Fruit fly (Drosophila melanogaster) whole organism, embryonic: ENCODE results near the gene CG13623.

ENCODE experiments used
- ATbp ChIP-seq: fragments of 200-800 bp; sonication (Bioruptor generic); optimal IDR thresholded peaks from 2 replicates; lab custom pipeline; 2017; ENCODE audit warnings: missing biosample characterization, mild to moderate bottlenecking, missing genetic modification characterization, missing genetic modification reagents
- Adf1 ChIP-seq: fragments of 200-800 bp; sonication (Bioruptor generic); IDR thresholded peaks from 2 replicates; pipeline ENCODE4 v1.3.6; 2022; ENCODE audit warnings: missing biosample characterization, missing genetic modification characterization
- Atf3 ChIP-seq: fragments of 200-800 bp; sonication (Bioruptor generic); optimal IDR thresholded peaks from 3 replicates; lab custom pipeline; 2016; ENCODE audit warnings: missing biosample characterization, missing genetic modification characterization
- Bdp1 ChIP-seq: fragments of 200-800 bp; sonication (Bioruptor generic); optimal IDR thresholded peaks from 3 replicates; lab custom pipeline; 2016; ENCODE audit warnings: missing biosample characterization, missing genetic modification characterization
- CG10274 ChIP-seq: fragments of 200-800 bp; sonication (Bioruptor generic); optimal IDR thresholded peaks from 3 replicates; lab custom pipeline; 2017; ENCODE audit warnings: missing biosample characterization, mild to moderate bottlenecking, missing genetic modification characterization
- CG13287 ChIP-seq: fragments of 200-800 bp; sonication (Bioruptor generic); IDR thresholded peaks from 2 replicates; pipeline ENCODE4 v1.3.6; 2022; ENCODE audit warnings: missing biosample characterization, missing genetic modification characterization; ENCODE audit not compliant: partially characterized antibody
- CG14014 ChIP-seq: fragments of 200-800 bp; sonication (Bioruptor generic); IDR thresholded peaks from 2 replicates; pipeline ENCODE4 v1.3.6; 2022; ENCODE audit warnings: missing biosample characterization, missing genetic modification characterization
- CG15269 ChIP-seq: fragments of 200-800 bp; sonication (Bioruptor generic); optimal IDR thresholded peaks from 2 replicates; lab custom pipeline; 2018; ENCODE audit warnings: missing biosample characterization, mild to moderate bottlenecking, missing genetic modification characterization, moderate library complexity
- CG17385 ChIP-seq: fragments of 200-800 bp; sonication (Bioruptor generic); optimal IDR thresholded peaks from 3 replicates; lab custom pipeline; 2018; ENCODE audit warnings: missing biosample characterization, mild to moderate bottlenecking, missing genetic modification characterization
- CG1792 ChIP-seq: fragments of 200-800 bp; sonication (Bioruptor generic); optimal IDR thresholded peaks from 2 replicates; lab custom pipeline; 2016; ENCODE audit warnings: missing biosample characterization, missing genetic modification characterization
- CG18262 ChIP-seq: fragments of 200-800 bp; optimal IDR thresholded peaks from 3 replicates; lab custom pipeline; 2019; ENCODE audit warnings: missing biosample characterization, mild to moderate bottlenecking, missing genetic modification characterization, moderate library complexity
- CG18599 ChIP-seq: fragments of 200-800 bp; sonication (Bioruptor generic); optimal IDR thresholded peaks from 3 replicates; lab custom pipeline; 2017; ENCODE audit warnings: missing biosample characterization, missing genetic modification characterization, mild to moderate bottlenecking, moderate library complexity, missing genetic modification reagents
- CG32772 ChIP-seq: fragments of 200-800 bp; sonication (Bioruptor generic); IDR thresholded peaks from 2 replicates; pipeline ENCODE4 v1.3.6; 2022; ENCODE audit warnings: missing biosample characterization, missing genetic modification characterization
- CG3281 ChIP-seq: fragments of 200-800 bp; sonication (Bioruptor generic); optimal IDR thresholded peaks from 3 replicates; lab custom pipeline; 2017; ENCODE audit warnings: missing biosample characterization, mild to moderate bottlenecking, missing genetic modification characterization
- CG33557 ChIP-seq: fragments of 200-800 bp; sonication (Bioruptor generic); optimal IDR thresholded peaks from 2 replicates; lab custom pipeline; 2019; ENCODE audit warnings: missing biosample characterization, mild to moderate bottlenecking, missing genetic modification characterization, moderate library complexity
- CG34422 ChIP-seq: fragments of 200-800 bp; sonication (Bioruptor generic); IDR thresholded peaks from 3 replicates; pipeline ENCODE4 v1.3.6; 2022; ENCODE audit warnings: missing biosample characterization, missing genetic modification characterization
- CG3726 ChIP-seq: fragments of 200-800 bp; sonication (Bioruptor generic); IDR thresholded peaks from 3 replicates; pipeline ENCODE4, ENCODE4 v1.3.6; 2022; ENCODE audit warnings: missing biosample characterization, missing genetic modification characterization
- CG42726 ChIP-seq: fragments of 200-800 bp; sonication (Bioruptor generic); IDR thresholded peaks from 2 replicates; pipeline ENCODE4 v1.3.6; 2022; ENCODE audit warnings: missing biosample characterization, missing genetic modification characterization; ENCODE audit not compliant: partially characterized antibody
- CG4820 ChIP-seq: fragments of 200-800 bp; sonication (Bioruptor generic); optimal IDR thresholded peaks from 3 replicates; lab custom pipeline; 2016; ENCODE audit warnings: missing biosample characterization, missing genetic modification characterization
- CG7357 ChIP-seq: fragments of 200-800 bp; sonication (Bioruptor generic); IDR thresholded peaks from 3 replicates; pipeline ENCODE4 v1.3.6; 2022; ENCODE audit warnings: missing biosample characterization, missing genetic modification characterization
- CG7786 ChIP-seq: fragments of 200-800 bp; sonication (Bioruptor generic); optimal IDR thresholded peaks from 2 replicates; lab custom pipeline; 2016; ENCODE audit warnings: missing biosample characterization, missing genetic modification characterization
- CG9215 ChIP-seq: fragments of 200-800 bp; sonication (Bioruptor generic); IDR thresholded peaks from 2 replicates; pipeline ENCODE4 v1.3.6; 2022; ENCODE audit warnings: missing biosample characterization, missing genetic modification characterization
- CG9797 ChIP-seq: fragments of 200-800 bp; sonication (Bioruptor generic); optimal IDR thresholded peaks from 3 replicates; lab custom pipeline; 2018; ENCODE audit warnings: missing biosample characterization, mild to moderate bottlenecking, missing genetic modification characterization
- CoRest ChIP-seq: fragments of 200-800 bp; sonication (Bioruptor generic); optimal IDR thresholded peaks from 3 replicates; lab custom pipeline; 2018; ENCODE audit warnings: missing biosample characterization, mild to moderate bottlenecking, missing genetic modification characterization, moderate library complexity
- Dad ChIP-seq: fragments of 200-800 bp; sonication (Bioruptor generic); optimal IDR thresholded peaks from 3 replicates; lab custom pipeline; 2016; ENCODE audit warnings: missing biosample characterization, missing genetic modification characterization
- Dfd ChIP-seq, 2 experiments: fragments of >200 bp; optimal IDR thresholded peaks; 2 replicates each; lab custom pipeline; 2017; ENCODE audit warnings: missing biosample characterization in 2 of 2, missing genetic modification characterization in 2 of 2
- ERR ChIP-seq: fragments of 200-800 bp; sonication (Bioruptor generic); optimal IDR thresholded peaks from 2 replicates; lab custom pipeline; 2016; ENCODE audit warnings: missing biosample characterization, missing genetic modification characterization
- Fer3 ChIP-seq: fragments of 200-800 bp; sonication (Bioruptor generic); optimal IDR thresholded peaks from 2 replicates; lab custom pipeline; 2018; ENCODE audit warnings: missing biosample characterization, mild to moderate bottlenecking, missing genetic modification characterization, moderate library complexity
- Gsc ChIP-seq: fragments of 200-800 bp; sonication (Bioruptor generic); IDR thresholded peaks from 2 replicates; pipeline ENCODE4 v1.3.6; 2022; ENCODE audit warnings: missing biosample characterization, missing genetic modification characterization
- Hmr ChIP-seq: fragments of 200-800 bp; sonication (Bioruptor generic); optimal IDR thresholded peaks from 3 replicates; lab custom pipeline; 2017; ENCODE audit warnings: mild to moderate bottlenecking, missing biosample characterization, missing genetic modification reagents, missing genetic modification characterization
- Mrtf ChIP-seq: fragments of 200-800 bp; sonication (Bioruptor generic); IDR thresholded peaks from 3 replicates; pipeline ENCODE4 v1.3.6; 2022; ENCODE audit warnings: missing biosample characterization, missing genetic modification characterization
- NC2β ChIP-seq: fragments of 200-800 bp; sonication (Bioruptor generic); optimal IDR thresholded peaks from 2 replicates; lab custom pipeline; 2016; ENCODE audit warnings: missing biosample characterization, missing genetic modification characterization
- ara ChIP-seq: fragments of 200-800 bp; sonication (Bioruptor generic); IDR thresholded peaks from 2 replicates; pipeline ENCODE4 v1.3.6; 2022; ENCODE audit warnings: missing biosample characterization, missing genetic modification characterization
- br ChIP-seq: fragments of >200 bp; optimal IDR thresholded peaks from 2 replicates; lab custom pipeline; 2017
- bsh ChIP-seq, 2 experiments: fragments of 200-800 bp; sonication (Bioruptor generic); optimal IDR thresholded peaks; 2 replicates each; lab custom pipeline; 2017 to 2018; ENCODE audit warnings: mild to moderate bottlenecking in 2 of 2, missing biosample characterization in 2 of 2, missing genetic modification characterization in 2 of 2, moderate library complexity in 1 of 2
- cad ChIP-seq: fragments of >200 bp; optimal IDR thresholded peaks from 2 replicates; lab custom pipeline; 2017; ENCODE audit warnings: missing biosample characterization, missing genetic modification characterization
- chm ChIP-seq: fragments of 200-800 bp; sonication (Bioruptor generic); IDR thresholded peaks from 2 replicates; pipeline ENCODE4 v1.3.6; 2022; ENCODE audit warnings: missing biosample characterization, missing genetic modification characterization
- cwo ChIP-seq: fragments of 200-800 bp; sonication (Bioruptor generic); optimal IDR thresholded peaks from 3 replicates; lab custom pipeline; 2017; ENCODE audit warnings: missing biosample characterization, missing genetic modification characterization, mild to moderate bottlenecking, moderate library complexity, missing genetic modification reagents
- danr ChIP-seq: fragments of 200-800 bp; sonication (Bioruptor generic); IDR thresholded peaks from 2 replicates; pipeline ENCODE4 v1.3.6; 2022; ENCODE audit warnings: missing biosample characterization, missing genetic modification characterization
- disco-r ChIP-seq: fragments of 200-800 bp; sonication (Bioruptor generic); optimal IDR thresholded peaks from 2 replicates; lab custom pipeline; 2016; ENCODE audit warnings: missing biosample characterization, missing genetic modification characterization
- gcm ChIP-seq: fragments of 200-800 bp; sonication (Bioruptor generic); optimal IDR thresholded peaks from 2 replicates; lab custom pipeline; 2019; ENCODE audit warnings: missing biosample characterization, mild to moderate bottlenecking, missing genetic modification characterization, moderate library complexity
- insv ChIP-seq, 2 experiments: fragments of 200-800 bp; sonication (Bioruptor generic); optimal IDR thresholded peaks; 3 replicates each; lab custom pipeline; 2016 to 2018; ENCODE audit warnings: missing biosample characterization in 2 of 2, missing genetic modification characterization in 2 of 2
- ken ChIP-seq: fragments of 200-800 bp; sonication (Bioruptor generic); IDR thresholded peaks from 3 replicates; pipeline ENCODE4 v1.3.6; 2022; ENCODE audit warnings: missing biosample characterization, missing genetic modification characterization
- knrl ChIP-seq: fragments of 200-800 bp; sonication (Bioruptor generic); IDR thresholded peaks from 3 replicates; pipeline ENCODE4 v1.3.6; 2022; ENCODE audit warnings: missing biosample characterization, missing genetic modification characterization; ENCODE audit not compliant: partially characterized antibody
- nom ChIP-seq: fragments of 200-800 bp; sonication (Bioruptor generic); optimal IDR thresholded peaks from 2 replicates; lab custom pipeline; 2017; ENCODE audit warnings: missing biosample characterization, missing genetic modification characterization, mild to moderate bottlenecking, moderate library complexity, missing genetic modification reagents
- prd ChIP-seq, 3 experiments: fragments of >200 bp in 2 of 3; fragments of 200-800 bp in 1 of 3; sonication (Bioruptor generic) in 1 of 3; optimal IDR thresholded peaks in 2 of 3; IDR thresholded peaks in 1 of 3; 2 replicates in 2 of 3; 3 replicates in 1 of 3; pipeline versions ENCODE4 v1.3.6 to Lab custom; 2017 to 2022; ENCODE audit warnings: missing biosample characterization in 1 of 3, missing genetic modification characterization in 1 of 3
- stwl ChIP-seq: fragments of 200-800 bp; sonication (Bioruptor generic); optimal IDR thresholded peaks from 3 replicates; lab custom pipeline; 2018; ENCODE audit warnings: missing biosample characterization, mild to moderate bottlenecking, missing genetic modification characterization, moderate library complexity
- tll ChIP-seq, 2 experiments: fragments of 200-800 bp in 1 of 2; fragments of >200 bp in 1 of 2; sonication (Bioruptor generic) in 1 of 2; optimal IDR thresholded peaks; 2 replicates each; lab custom pipeline; 2017 to 2019; ENCODE audit warnings: missing biosample characterization in 2 of 2, missing genetic modification characterization in 2 of 2, mild to moderate bottlenecking in 1 of 2, moderate library complexity in 1 of 2
- zfh2 ChIP-seq: fragments of 200-800 bp; sonication (Bioruptor generic); optimal IDR thresholded peaks from 2 replicates; lab custom pipeline; 2016; ENCODE audit warnings: missing biosample characterization, missing genetic modification characterization

Gene CG13623

DNA sequence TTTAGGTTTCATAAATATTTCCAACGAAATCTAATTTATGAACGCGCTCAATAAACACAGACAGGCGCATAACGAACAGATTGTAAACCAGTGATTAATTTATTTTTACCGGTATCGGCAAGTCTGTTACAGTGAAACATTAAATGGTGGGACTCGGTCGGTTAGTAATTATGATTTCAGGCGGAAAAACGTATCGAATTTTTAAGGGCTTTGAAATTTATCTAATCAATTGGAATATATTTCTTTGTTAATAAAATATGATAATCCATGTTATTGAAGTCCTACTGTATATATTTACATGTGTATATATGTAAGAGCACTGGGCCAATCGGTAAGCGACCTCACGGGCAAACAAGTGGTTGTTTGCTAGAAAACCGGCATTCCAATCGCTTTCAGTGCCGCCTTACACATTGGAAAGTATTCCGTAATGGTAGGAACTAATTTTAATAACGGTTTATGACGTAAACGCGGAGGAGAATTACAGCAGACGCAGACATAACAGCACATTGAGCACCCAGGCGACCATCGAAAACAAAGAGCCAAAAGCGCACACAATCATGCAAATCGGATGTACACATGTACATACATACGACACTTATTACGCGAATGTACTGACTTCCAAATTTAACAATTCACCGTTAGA, 12.8 kb upstream of the CG13623 start (continued):
- TF ChIP-seq ara (GFP tag; lab: Robert Waterston, UW), result peak; percentile 86
- TF ChIP-seq cad, result no peak
- TF ChIP-seq Fer3, result peak; percentile 91
- no peak for TF ChIP-seq Dfd (GFP tag; optimal IDR thresholded peaks at IDR 0.05; lab: Kevin White, UChicago)
- peak; percentile 79 for TF ChIP-seq gcm
- TF ChIP-seq br, result no peak
- peak; percentile 78 for TF ChIP-seq ERR (GFP tag; lab: Kevin White, UChicago)
- TF ChIP-seq CG14014, result peak; percentile 98
- no peak for TF ChIP-seq tll (GFP tag; optimal IDR thresholded peaks at IDR 0.05; lab: Kevin White, UChicago)
- no peak for TF ChIP-seq nom (GFP tag; lab: Kevin White, UChicago)
- peak; percentile 97 for TF ChIP-seq Mrtf (GFP tag; lab: Robert Waterston, UW)
- no peak for TF ChIP-seq CG13287
- peak; percentile 96 for TF ChIP-seq CoRest
- TF ChIP-seq CG10274 (GFP tag; lab: Kevin White, UChicago), result peak; percentile 73
- TF ChIP-seq CG3281 (GFP tag; lab: Kevin White, UChicago), result peak; percentile 87
- peak; percentile 93 for TF ChIP-seq CG32772
- peak; percentile 75 for TF ChIP-seq CG4820
- TF ChIP-seq CG7786, result peak; percentile 84
- TF ChIP-seq NC2β (GFP tag; lab: Kevin White, UChicago), result peak; percentile 83
- TF ChIP-seq disco-r (GFP tag; lab: Kevin White, UChicago), result peak; percentile 67
- peak; percentile 83 for TF ChIP-seq ATbp
- peak; percentile 91 for TF ChIP-seq CG18599 (GFP tag; lab: Kevin White, UChicago)
- TF ChIP-seq Gsc (GFP tag; lab: Robert Waterston, UW), result peak; percentile 72; the same call in 1 of the 2 replicates
- TF ChIP-seq zfh2 (GFP tag; lab: Kevin White, UChicago), result peak; percentile 86
- TF ChIP-seq knrl (GFP tag; lab: Robert Waterston, UW), result no peak
- peak; percentile 85 for TF ChIP-seq danr (GFP tag; lab: Robert Waterston, UW)
- TF ChIP-seq chm, result peak; percentile 93; the same call in 1 of the 2 replicates
- TF ChIP-seq CG17385 (GFP tag; lab: Kevin White, UChicago), result peak; percentile 93
- peak; percentile 83 for TF ChIP-seq CG7357
- TF ChIP-seq CG18262, result no peak
- TF ChIP-seq bsh (GFP tag; optimal IDR thresholded peaks at IDR 0.05; lab: Kevin White, UChicago), result peak; percentile 58 to 89
- peak; percentile 77 for TF ChIP-seq Atf3
- TF ChIP-seq ken (GFP tag; lab: Robert Waterston, UW), result peak; percentile 92
- peak; percentile 72 for TF ChIP-seq CG1792
- no peak for TF ChIP-seq prd (optimal IDR thresholded peaks at IDR 0.05; lab: Kevin White, UChicago)
- TF ChIP-seq prd (GFP tag; IDR thresholded peaks at IDR 0.05; lab: Robert Waterston, UW), result peak; percentile 96
- peak; percentile 89 for TF ChIP-seq Dad
- TF ChIP-seq CG42726 (GFP tag; lab: Robert Waterston, UW), result no peak
- TF ChIP-seq CG9797, result no peak
- no peak for TF ChIP-seq stwl (tag; lab: Kevin White, UChicago)
- peak; percentile 98 for TF ChIP-seq CG15269 (tag; lab: Kevin White, UChicago)
- TF ChIP-seq CG34422 (GFP tag; lab: Robert Waterston, UW), result peak; percentile 97
- TF ChIP-seq Bdp1 (GFP tag; lab: Kevin White, UChicago), result peak; percentile 78
- peak in 1 of 2 experiments; percentile 46 for TF ChIP-seq insv (GFP tag; optimal IDR thresholded peaks at IDR 0.05; lab: Kevin White, UChicago)
- TF ChIP-seq CG33557 (GFP tag; lab: Kevin White, UChicago), result peak; percentile 20
- TF ChIP-seq CG9215 (GFP tag; lab: Robert Waterston, UW), result peak; percentile 90
- peak; percentile 85 for TF ChIP-seq CG3726 (GFP tag; lab: Robert Waterston, UW)
- TF ChIP-seq Hmr (GFP tag; lab: Kevin White, UChicago), result peak; percentile 93
- peak; percentile 79 for TF ChIP-seq Adf1 (GFP tag; lab: Robert Waterston, UW)
- TF ChIP-seq cwo, result no peak
